Worm (Caenorhabditis elegans) whole organism, L2 larva: ENCODE data around the gene Y45F3A.9.

Experiments used
- C34F6.9 ChIP-seq: fragments of 150-350 bp; optimal IDR thresholded peaks from 2 replicates; lab custom pipeline; 2014; ENCODE audit warnings: missing biosample characterization, missing genetic modification characterization
- F13H6.1 ChIP-seq: sonication (generic microtip); optimal IDR thresholded peaks from 2 replicates; lab custom pipeline; 2016; ENCODE audit warnings: missing genetic modification characterization, missing compliant biosample characterization
- R02D3.7 ChIP-seq: fragments of 150-350 bp; optimal IDR thresholded peaks from 2 replicates; lab custom pipeline; 2014; ENCODE audit warnings: missing biosample characterization, missing genetic modification characterization
- Y55F3AM.14 ChIP-seq: fragments of 200-800 bp; sonication (Bioruptor generic); optimal IDR thresholded peaks from 2 replicates; lab custom pipeline; 2018; ENCODE audit warnings: mild to moderate bottlenecking, missing genetic modification characterization, missing compliant biosample characterization
- ZK546.5 ChIP-seq: sonication (generic microtip); optimal IDR thresholded peaks from 2 replicates; lab custom pipeline; 2017; ENCODE audit warnings: missing biosample characterization, missing genetic modification characterization
- aly-2 ChIP-seq: fragments of 150-350 bp; optimal IDR thresholded peaks from 2 replicates; lab custom pipeline; 2014; ENCODE audit warnings: missing biosample characterization, missing genetic modification characterization
- ama-1 ChIP-seq: fragments of 150-350 bp; optimal IDR thresholded peaks from 2 replicates; lab custom pipeline; 2018; ENCODE audit warnings: inconsistent platforms
- blmp-1 ChIP-seq: sonication (generic microtip); optimal IDR thresholded peaks from 2 replicates; lab custom pipeline; 2017; ENCODE audit warnings: missing genetic modification characterization, mild to moderate bottlenecking, missing compliant biosample characterization, antibody characterized with exemption, moderate library complexity; ENCODE audit not compliant: insufficient read depth
- ceh-16 ChIP-seq: fragments of 150-350 bp; optimal IDR thresholded peaks from 2 replicates; lab custom pipeline; 2014; ENCODE audit warnings: missing biosample characterization, missing genetic modification characterization
- ceh-82 ChIP-seq: fragments of 150-350 bp; optimal IDR thresholded peaks from 2 replicates; lab custom pipeline; 2014; ENCODE audit warnings: missing biosample characterization, missing genetic modification characterization
- crh-2 ChIP-seq: sonication (generic microtip); optimal IDR thresholded peaks from 2 replicates; lab custom pipeline; 2017; ENCODE audit warnings: missing biosample characterization, missing genetic modification characterization
- dmd-4 ChIP-seq: sonication (generic microtip); optimal IDR thresholded peaks from 2 replicates; lab custom pipeline; 2017; ENCODE audit warnings: missing biosample characterization, missing genetic modification characterization
- egl-27 ChIP-seq: sonication (generic microtip); optimal IDR thresholded peaks from 3 replicates; lab custom pipeline; 2017; ENCODE audit warnings: missing biosample characterization, missing genetic modification reagents, missing genetic modification characterization
- elt-1 ChIP-seq: fragments of 150-350 bp; optimal IDR thresholded peaks from 2 replicates; lab custom pipeline; 2014; ENCODE audit warnings: missing biosample characterization, missing genetic modification characterization
- fos-1 ChIP-seq: fragments of 150-350 bp; optimal IDR thresholded peaks from 2 replicates; lab custom pipeline; 2014; ENCODE audit warnings: missing biosample characterization, missing genetic modification characterization
- gmeb-1 ChIP-seq: fragments of 150-350 bp; optimal IDR thresholded peaks from 2 replicates; lab custom pipeline; 2014; ENCODE audit warnings: missing biosample characterization, missing genetic modification characterization
- lin-13 ChIP-seq: fragments of 150-350 bp; optimal IDR thresholded peaks from 2 replicates; lab custom pipeline; 2014; ENCODE audit warnings: missing biosample characterization, missing genetic modification reagents, missing genetic modification characterization
- lsy-2 ChIP-seq, 2 experiments: fragments of 150-350 bp in 1 of 2; sonication (generic microtip) in 1 of 2; optimal IDR thresholded peaks; 2 replicates each; lab custom pipeline; 2014 to 2017; ENCODE audit warnings: missing biosample characterization in 2 of 2, missing genetic modification characterization in 2 of 2
- mbf-1 ChIP-seq: sonication (generic microtip); optimal IDR thresholded peaks from 2 replicates; lab custom pipeline; 2017; ENCODE audit warnings: missing biosample characterization, missing genetic modification characterization
- mdl-1 ChIP-seq, 2 experiments: fragments of 150-350 bp in 1 of 2; sonication (generic microtip) in 1 of 2; optimal IDR thresholded peaks; 2 replicates each; lab custom pipeline; 2017; ENCODE audit warnings: missing biosample characterization in 2 of 2, missing genetic modification characterization in 2 of 2
- nhr-10 ChIP-seq: sonication (generic microtip); optimal IDR thresholded peaks from 2 replicates; lab custom pipeline; 2017; ENCODE audit warnings: missing biosample characterization, missing genetic modification characterization
- nhr-11 ChIP-seq: fragments of 150-350 bp; optimal IDR thresholded peaks from 2 replicates; lab custom pipeline; 2014; ENCODE audit warnings: missing biosample characterization, missing genetic modification characterization
- nhr-12 ChIP-seq: fragments of 150-350 bp; optimal IDR thresholded peaks from 2 replicates; lab custom pipeline; 2014; ENCODE audit warnings: missing biosample characterization, missing genetic modification characterization
- nhr-129 ChIP-seq: fragments of 150-350 bp; optimal IDR thresholded peaks from 2 replicates; lab custom pipeline; 2014; ENCODE audit warnings: missing biosample characterization, missing genetic modification characterization
- nhr-21 ChIP-seq: fragments of 150-350 bp; optimal IDR thresholded peaks from 2 replicates; lab custom pipeline; 2014; ENCODE audit warnings: missing biosample characterization, missing genetic modification characterization
- nhr-23 ChIP-seq: fragments of 150-350 bp; optimal IDR thresholded peaks from 2 replicates; lab custom pipeline; 2014; ENCODE audit warnings: missing biosample characterization, missing genetic modification reagents, missing genetic modification characterization
- nhr-237 ChIP-seq: fragments of 150-350 bp; optimal IDR thresholded peaks from 2 replicates; lab custom pipeline; 2014; ENCODE audit warnings: missing biosample characterization, missing genetic modification characterization
- nhr-25 ChIP-seq: fragments of 150-350 bp; sonication (generic microtip); optimal IDR thresholded peaks from 3 replicates; lab custom pipeline; 2014; ENCODE audit warnings: missing biosample characterization, missing genetic modification characterization
- nhr-6 ChIP-seq: fragments of 150-350 bp; optimal IDR thresholded peaks from 2 replicates; lab custom pipeline; 2014; ENCODE audit warnings: missing biosample characterization, missing genetic modification characterization
- nhr-77 ChIP-seq: fragments of 150-350 bp; optimal IDR thresholded peaks from 2 replicates; lab custom pipeline; 2014; ENCODE audit warnings: missing biosample characterization, missing genetic modification characterization
- peb-1 ChIP-seq: fragments of 150-350 bp; optimal IDR thresholded peaks from 2 replicates; lab custom pipeline; 2014; ENCODE audit warnings: missing biosample characterization, missing genetic modification characterization
- sem-4 ChIP-seq: fragments of 150-350 bp; optimal IDR thresholded peaks from 2 replicates; lab custom pipeline; 2014; ENCODE audit warnings: missing biosample characterization, missing genetic modification reagents, missing genetic modification characterization
- sma-3 ChIP-seq: sonication (generic microtip); optimal IDR thresholded peaks from 2 replicates; lab custom pipeline; 2016; ENCODE audit warnings: missing genetic modification reagents, missing genetic modification characterization, missing compliant biosample characterization
- sma-9 ChIP-seq, 2 experiments: fragments of 150-350 bp in 1 of 2; sonication (generic microtip) in 1 of 2; optimal IDR thresholded peaks; 2 replicates each; lab custom pipeline; 2014 to 2016; ENCODE audit warnings: missing genetic modification characterization in 2 of 2, mild to moderate bottlenecking in 1 of 2, missing biosample characterization in 1 of 2, missing compliant biosample characterization in 1 of 2, missing genetic modification reagents in 1 of 2, moderate library complexity in 1 of 2
- snpc-4 ChIP-seq: fragments of 150-350 bp; optimal IDR thresholded peaks from 2 replicates; lab custom pipeline; 2014; ENCODE audit warnings: missing biosample characterization, missing genetic modification characterization
- unc-39 ChIP-seq: fragments of 150-350 bp; optimal IDR thresholded peaks from 2 replicates; lab custom pipeline; 2014; ENCODE audit warnings: missing biosample characterization, missing genetic modification characterization
- unc-55 ChIP-seq: fragments of 150-350 bp; sonication (generic microtip); optimal IDR thresholded peaks from 3 replicates; lab custom pipeline; 2014; ENCODE audit warnings: missing biosample characterization, missing genetic modification reagents, missing genetic modification characterization
- unc-62 ChIP-seq: fragments of 150-350 bp; optimal IDR thresholded peaks from 2 replicates; lab custom pipeline; 2014; ENCODE audit warnings: missing biosample characterization, missing genetic modification reagents, missing genetic modification characterization
- zag-1 ChIP-seq: fragments of 150-350 bp; optimal IDR thresholded peaks from 2 replicates; lab custom pipeline; 2014; ENCODE audit warnings: missing biosample characterization, missing genetic modification characterization
- ztf-1 ChIP-seq: fragments of 200-800 bp; sonication (Bioruptor generic); conservative IDR thresholded peaks from 2 replicates; pipeline ENCODE4 v1.3.6; 2022; ENCODE audit warnings: missing genetic modification characterization, missing compliant biosample characterization
- ztf-11 ChIP-seq: sonication (generic microtip); optimal IDR thresholded peaks from 2 replicates; lab custom pipeline; 2017; ENCODE audit warnings: missing biosample characterization, missing genetic modification characterization

The Y45F3A.9 gene

DNA sequence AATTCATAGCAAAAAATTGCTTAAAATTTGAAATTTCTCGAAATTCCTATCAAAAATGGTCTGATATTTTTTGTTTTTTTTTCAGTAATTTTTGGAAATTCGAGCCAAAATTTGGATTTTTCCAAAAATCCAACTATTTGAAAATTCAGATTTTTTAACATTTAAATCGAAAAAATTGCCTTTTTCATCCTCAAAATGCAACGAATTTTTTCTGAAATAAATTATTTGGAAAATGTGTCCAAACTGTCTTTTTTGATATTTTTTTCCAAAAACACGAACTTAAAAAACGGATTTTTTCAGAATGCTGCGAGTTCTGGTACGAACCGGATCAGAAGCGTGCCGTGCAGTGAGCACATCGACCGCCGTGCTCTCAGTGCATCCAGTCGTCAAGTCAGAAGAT lies 20.2 kb upstream of the Y45F3A.9 start, which contains the start of gene mrpl-22:
TSS of gene mrpl-22 (plus strand) at position 301 of the 400 bp plus-strand sequence.
- TF ChIP-seq unc-39 (tag; lab: Kevin White, UChicago) = no peak
- no peak for TF ChIP-seq nhr-11 (tag; lab: Kevin White, UChicago)
- TF ChIP-seq zag-1 = no peak
- TF ChIP-seq fos-1 = no peak
- no peak for TF ChIP-seq mdl-1 (tag; optimal IDR thresholded peaks at IDR 0.05; lab: Kevin White, UChicago)
- no peak for TF ChIP-seq ZK546.5 (tag; lab: Kevin White, UChicago)
- TF ChIP-seq nhr-21 = no peak
- no peak for TF ChIP-seq ama-1 (lab: Kevin White, UChicago)
- no peak for TF ChIP-seq sma-3 (GFP tag; lab: Kevin White, UChicago)
- no peak for TF ChIP-seq nhr-77 (tag; lab: Kevin White, UChicago)
- TF ChIP-seq nhr-10 (tag; lab: Kevin White, UChicago) = no peak
- TF ChIP-seq F13H6.1 (tag; lab: Kevin White, UChicago) = no peak
- no peak for TF ChIP-seq aly-2
- no peak for TF ChIP-seq nhr-25 (tag; lab: Kevin White, UChicago)
- no peak for TF ChIP-seq crh-2 (tag; lab: Kevin White, UChicago)
- TF ChIP-seq, all 48 proteins: peak for 0

ce11 chrIII:10612333-10612732 lies 17.4 kb upstream of the Y45F3A.9 start, which contains the start of gene Y39A1A.24:
TSS of gene Y39A1A.24 (plus strand) at chrIII:10612633.
- TF ChIP-seq R02D3.7 (tag; lab: Kevin White, UChicago) (no peak), nhr-237 (tag; lab: Kevin White, UChicago) (no peak), mbf-1 (tag; lab: Kevin White, UChicago) (no peak), ceh-16 (tag; lab: Kevin White, UChicago) (no peak), gmeb-1 (no peak), ZK546.5 (tag; lab: Kevin White, UChicago) (no peak), crh-2 (tag; lab: Kevin White, UChicago) (no peak), nhr-129 (tag; lab: Kevin White, UChicago) (no peak), zag-1 (no peak), nhr-12 (tag; lab: Kevin White, UChicago) (no peak), dmd-4 (tag; lab: Kevin White, UChicago) (no peak), ztf-11 (tag; lab: Kevin White, UChicago) (no peak), nhr-23 (tag; lab: Kevin White, UChicago) (no peak), blmp-1 (no peak)

DNA sequence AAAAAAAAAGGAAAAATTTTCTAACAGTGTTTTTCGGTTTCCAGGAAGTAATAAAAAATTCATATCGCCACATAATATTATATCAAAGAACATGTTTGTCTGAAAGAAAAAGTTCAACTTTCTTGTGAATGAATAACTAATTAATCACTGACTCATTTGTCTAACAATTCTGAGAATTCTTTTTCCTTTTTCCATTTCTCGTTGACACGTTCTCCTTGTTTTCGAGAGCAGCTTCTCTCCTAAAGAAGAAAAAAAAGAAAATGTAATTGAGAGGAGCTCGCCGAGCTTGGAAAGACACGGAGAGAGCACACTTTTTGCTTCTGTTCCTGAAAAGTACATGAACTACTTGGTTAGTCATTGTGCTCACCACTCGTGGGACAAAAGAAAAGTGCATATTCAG lies 13.2 kb upstream of the Y45F3A.9 start:
- TF ChIP-seq R02D3.7 (tag; lab: Kevin White, UChicago) (no peak), nhr-6 (no peak), mbf-1 (tag; lab: Kevin White, UChicago) (no peak), unc-39 (tag; lab: Kevin White, UChicago) (no peak), ceh-82 (tag; lab: Kevin White, UChicago) (no peak), snpc-4 (tag; lab: Kevin White, UChicago) (no peak), gmeb-1 (no peak), blmp-1 (no peak), lin-13 (GFP tag; lab: Kevin White, UChicago) (peak; percentile 7), lsy-2 (tag; optimal IDR thresholded peaks at IDR 0.05; lab: Kevin White, UChicago) (peak in 1 of 2 experiments; percentile 24), egl-27 (tag; lab: Kevin White, UChicago) (no peak), nhr-237 (tag; lab: Kevin White, UChicago) (no peak), nhr-25 (tag; lab: Kevin White, UChicago) (no peak), nhr-23 (tag; lab: Kevin White, UChicago) (no peak), peb-1 (no peak), crh-2 (tag; lab: Kevin White, UChicago) (peak; percentile 29), aly-2 (no peak), unc-62 (GFP tag; lab: Kevin White, UChicago) (no peak), unc-55 (GFP tag; lab: Kevin White, UChicago) (peak; percentile 62), dmd-4 (tag; lab: Kevin White, UChicago) (no peak), sma-9 (GFP tag; optimal IDR thresholded peaks at IDR 0.05; lab: Kevin White, UChicago) (no peak), sma-9 (tag; optimal IDR thresholded peaks at IDR 0.05; lab: Kevin White, UChicago) (no peak), ztf-11 (tag; lab: Kevin White, UChicago) (no peak), Y55F3AM.14 (GFP tag; lab: Kevin White, UChicago) (no peak), ztf-1 (GFP tag; lab: Robert Waterston, UW) (no peak), F13H6.1 (tag; lab: Kevin White, UChicago) (no peak), C34F6.9 (tag; lab: Kevin White, UChicago) (peak; percentile 75), sem-4 (no peak), nhr-21 (no peak), elt-1 (tag; lab: Kevin White, UChicago) (no peak), nhr-11 (tag; lab: Kevin White, UChicago) (no peak)
